Worm (Caenorhabditis elegans): ENCODE measurements around the gene nhr-212.
A peak's percentile ranks its signal among the peaks of the same experiment; 100 is the strongest.

The nhr-212 gene

DNA sequence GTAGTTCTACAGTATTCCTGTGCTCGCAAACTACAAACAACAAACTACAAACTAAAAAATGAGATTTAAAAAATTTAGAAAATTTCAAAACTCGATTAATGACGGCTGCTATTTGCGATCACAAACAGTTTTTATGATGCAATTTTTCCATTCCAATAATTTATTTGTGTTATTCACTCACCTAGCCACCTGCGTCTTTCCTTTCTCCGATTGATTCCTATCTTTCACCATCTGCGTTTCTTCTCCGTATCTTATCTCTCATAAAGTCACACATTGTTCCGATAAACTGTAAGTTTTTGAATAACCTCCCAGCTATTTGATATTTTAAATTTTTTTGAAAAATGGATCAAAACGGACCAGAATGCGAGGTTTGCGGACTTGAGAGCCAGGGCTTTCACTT is 49.5 kb downstream of the nhr-212 start, which contains the start of gene nhr-132 (continued):
- TF ChIP-seq sptf-1 (tag; optimal IDR thresholded peaks at IDR 0.05) (no peak), mdl-1 (tag; optimal IDR thresholded peaks at IDR 0.05) (peak in 1 of 2 experiments; percentile 19), lin-39 (tag; optimal IDR thresholded peaks at IDR 0.05) (no peak), aha-1 (tag; optimal IDR thresholded peaks at IDR 0.05) (no peak), nhr-11 (tag; optimal IDR thresholded peaks at IDR 0.05) (no peak), pax-3 (tag; optimal IDR thresholded peaks at IDR 0.05) (no peak), vab-15 (tag; optimal IDR thresholded peaks at IDR 0.05) (no peak), xbp-1 (tag; optimal IDR thresholded peaks at IDR 0.05) (no peak), tlp-1 (tag; optimal IDR thresholded peaks at IDR 0.05) (no peak), ceh-88 (GFP tag; IDR thresholded peaks at IDR 0.05) (no peak), fkh-4 (tag; optimal IDR thresholded peaks at IDR 0.05; ENCODE audit: borderline replicate concordance) (no peak), fkh-10 (GFP tag; optimal IDR thresholded peaks at IDR 0.05) (no peak), skn-1 (tag; optimal IDR thresholded peaks at IDR 0.05) (no peak), nhr-20 (tag; optimal IDR thresholded peaks at IDR 0.05) (peak; percentile 56), C16A3.4 (tag; optimal IDR thresholded peaks at IDR 0.05) (no peak), C04F5.9 (tag; optimal IDR thresholded peaks at IDR 0.05) (no peak), ceh-63 (GFP tag; optimal IDR thresholded peaks at IDR 0.05) (no peak), fkh-8 (tag; optimal IDR thresholded peaks at IDR 0.05) (no peak), lsy-2 (tag; optimal IDR thresholded peaks at IDR 0.05) (peak in 1 of 2 experiments; percentile 0), nhr-12 (tag; optimal IDR thresholded peaks at IDR 0.05) (no peak), Y116A8C.19 (tag; optimal IDR thresholded peaks at IDR 0.05; ENCODE audit: borderline replicate concordance) (no peak), nhr-237 (tag; optimal IDR thresholded peaks at IDR 0.05) (no peak), lin-15B (tag; optimal IDR thresholded peaks at IDR 0.05) (no peak), lin-35 (GFP tag; optimal IDR thresholded peaks at IDR 0.05) (peak in 1 of 2 experiments; percentile 44), nhr-28 (tag; optimal IDR thresholded peaks at IDR 0.05) (no peak), rnt-1 (tag; optimal IDR thresholded peaks at IDR 0.05) (no peak), ces-1 (GFP tag; optimal IDR thresholded peaks at IDR 0.05) (no peak), ceh-8 (GFP tag; optimal IDR thresholded peaks at IDR 0.05) (no peak), sox-4 (tag; optimal IDR thresholded peaks at IDR 0.05) (no peak), elt-2 (tag; optimal IDR thresholded peaks at IDR 0.05) (peak; percentile 35), unc-130 (tag; optimal IDR thresholded peaks at IDR 0.05) (no peak), lin-14 (GFP tag; optimal IDR thresholded peaks at IDR 0.05) (peak; percentile 92)

Measured in whole organism, L1 larva.